Worm (Caenorhabditis elegans) whole organism, L2 larva: ENCODE results near the gene del-1.

Experiments used
- F13H6.1 ChIP-seq: sonication (generic microtip); optimal IDR thresholded peaks from 2 replicates; lab custom pipeline; 2016; ENCODE audit warnings: missing genetic modification characterization, missing compliant biosample characterization
- Y55F3AM.14 ChIP-seq: fragments of 200-800 bp; sonication (Bioruptor generic); optimal IDR thresholded peaks from 2 replicates; lab custom pipeline; 2018; ENCODE audit warnings: mild to moderate bottlenecking, missing genetic modification characterization, missing compliant biosample characterization
- ZK546.5 ChIP-seq: sonication (generic microtip); optimal IDR thresholded peaks from 2 replicates; lab custom pipeline; 2017; ENCODE audit warnings: missing biosample characterization, missing genetic modification characterization
- alr-1 ChIP-seq: fragments of 150-350 bp; optimal IDR thresholded peaks from 2 replicates; lab custom pipeline; 2014; ENCODE audit warnings: missing biosample characterization, missing genetic modification characterization
- aly-2 ChIP-seq: fragments of 150-350 bp; optimal IDR thresholded peaks from 2 replicates; lab custom pipeline; 2014; ENCODE audit warnings: missing biosample characterization, missing genetic modification characterization
- blmp-1 ChIP-seq: sonication (generic microtip); optimal IDR thresholded peaks from 2 replicates; lab custom pipeline; 2017; ENCODE audit warnings: missing genetic modification characterization, mild to moderate bottlenecking, missing compliant biosample characterization, antibody characterized with exemption, moderate library complexity; ENCODE audit not compliant: insufficient read depth
- ceh-16 ChIP-seq: fragments of 150-350 bp; optimal IDR thresholded peaks from 2 replicates; lab custom pipeline; 2014; ENCODE audit warnings: missing biosample characterization, missing genetic modification characterization
- ceh-82 ChIP-seq: fragments of 150-350 bp; optimal IDR thresholded peaks from 2 replicates; lab custom pipeline; 2014; ENCODE audit warnings: missing biosample characterization, missing genetic modification characterization
- crh-2 ChIP-seq: sonication (generic microtip); optimal IDR thresholded peaks from 2 replicates; lab custom pipeline; 2017; ENCODE audit warnings: missing biosample characterization, missing genetic modification characterization
- dmd-4 ChIP-seq: sonication (generic microtip); optimal IDR thresholded peaks from 2 replicates; lab custom pipeline; 2017; ENCODE audit warnings: missing biosample characterization, missing genetic modification characterization
- egl-27 ChIP-seq: sonication (generic microtip); optimal IDR thresholded peaks from 3 replicates; lab custom pipeline; 2017; ENCODE audit warnings: missing biosample characterization, missing genetic modification reagents, missing genetic modification characterization
- fos-1 ChIP-seq: fragments of 150-350 bp; optimal IDR thresholded peaks from 2 replicates; lab custom pipeline; 2014; ENCODE audit warnings: missing biosample characterization, missing genetic modification characterization
- gmeb-1 ChIP-seq: fragments of 150-350 bp; optimal IDR thresholded peaks from 2 replicates; lab custom pipeline; 2014; ENCODE audit warnings: missing biosample characterization, missing genetic modification characterization
- lin-11 ChIP-seq: fragments of 150-350 bp; sonication (generic microtip); optimal IDR thresholded peaks from 2 replicates; lab custom pipeline; 2014; ENCODE audit warnings: missing biosample characterization, missing genetic modification characterization, inconsistent platforms, mixed read lengths
- lin-13 ChIP-seq: fragments of 150-350 bp; optimal IDR thresholded peaks from 2 replicates; lab custom pipeline; 2014; ENCODE audit warnings: missing biosample characterization, missing genetic modification reagents, missing genetic modification characterization
- lin-39 ChIP-seq: fragments of 150-350 bp; optimal IDR thresholded peaks from 2 replicates; lab custom pipeline; 2014; ENCODE audit warnings: missing biosample characterization, missing genetic modification reagents, missing genetic modification characterization
- lsy-2 ChIP-seq, 2 experiments: fragments of 150-350 bp in 1 of 2; sonication (generic microtip) in 1 of 2; optimal IDR thresholded peaks; 2 replicates each; lab custom pipeline; 2014 to 2017; ENCODE audit warnings: missing biosample characterization in 2 of 2, missing genetic modification characterization in 2 of 2
- mbf-1 ChIP-seq: sonication (generic microtip); optimal IDR thresholded peaks from 2 replicates; lab custom pipeline; 2017; ENCODE audit warnings: missing biosample characterization, missing genetic modification characterization
- mdl-1 ChIP-seq, 2 experiments: fragments of 150-350 bp in 1 of 2; sonication (generic microtip) in 1 of 2; optimal IDR thresholded peaks; 2 replicates each; lab custom pipeline; 2017; ENCODE audit warnings: missing biosample characterization in 2 of 2, missing genetic modification characterization in 2 of 2
- nhr-12 ChIP-seq: fragments of 150-350 bp; optimal IDR thresholded peaks from 2 replicates; lab custom pipeline; 2014; ENCODE audit warnings: missing biosample characterization, missing genetic modification characterization
- nhr-129 ChIP-seq: fragments of 150-350 bp; optimal IDR thresholded peaks from 2 replicates; lab custom pipeline; 2014; ENCODE audit warnings: missing biosample characterization, missing genetic modification characterization
- nhr-21 ChIP-seq: fragments of 150-350 bp; optimal IDR thresholded peaks from 2 replicates; lab custom pipeline; 2014; ENCODE audit warnings: missing biosample characterization, missing genetic modification characterization
- nhr-23 ChIP-seq: fragments of 150-350 bp; optimal IDR thresholded peaks from 2 replicates; lab custom pipeline; 2014; ENCODE audit warnings: missing biosample characterization, missing genetic modification reagents, missing genetic modification characterization
- nhr-25 ChIP-seq: fragments of 150-350 bp; sonication (generic microtip); optimal IDR thresholded peaks from 3 replicates; lab custom pipeline; 2014; ENCODE audit warnings: missing biosample characterization, missing genetic modification characterization
- nhr-6 ChIP-seq: fragments of 150-350 bp; optimal IDR thresholded peaks from 2 replicates; lab custom pipeline; 2014; ENCODE audit warnings: missing biosample characterization, missing genetic modification characterization
- nhr-77 ChIP-seq: fragments of 150-350 bp; optimal IDR thresholded peaks from 2 replicates; lab custom pipeline; 2014; ENCODE audit warnings: missing biosample characterization, missing genetic modification characterization
- peb-1 ChIP-seq: fragments of 150-350 bp; optimal IDR thresholded peaks from 2 replicates; lab custom pipeline; 2014; ENCODE audit warnings: missing biosample characterization, missing genetic modification characterization
- skn-1 ChIP-seq: sonication (generic microtip); optimal IDR thresholded peaks from 2 replicates; lab custom pipeline; 2017; ENCODE audit warnings: missing biosample characterization, missing genetic modification characterization
- sma-3 ChIP-seq: sonication (generic microtip); optimal IDR thresholded peaks from 2 replicates; lab custom pipeline; 2016; ENCODE audit warnings: missing genetic modification reagents, missing genetic modification characterization, missing compliant biosample characterization
- sma-9 ChIP-seq, 2 experiments: fragments of 150-350 bp in 1 of 2; sonication (generic microtip) in 1 of 2; optimal IDR thresholded peaks; 2 replicates each; lab custom pipeline; 2014 to 2016; ENCODE audit warnings: missing genetic modification characterization in 2 of 2, mild to moderate bottlenecking in 1 of 2, missing biosample characterization in 1 of 2, missing compliant biosample characterization in 1 of 2, missing genetic modification reagents in 1 of 2, moderate library complexity in 1 of 2
- snpc-4 ChIP-seq: fragments of 150-350 bp; optimal IDR thresholded peaks from 2 replicates; lab custom pipeline; 2014; ENCODE audit warnings: missing biosample characterization, missing genetic modification characterization
- unc-39 ChIP-seq: fragments of 150-350 bp; optimal IDR thresholded peaks from 2 replicates; lab custom pipeline; 2014; ENCODE audit warnings: missing biosample characterization, missing genetic modification characterization
- unc-55 ChIP-seq: fragments of 150-350 bp; sonication (generic microtip); optimal IDR thresholded peaks from 3 replicates; lab custom pipeline; 2014; ENCODE audit warnings: missing biosample characterization, missing genetic modification reagents, missing genetic modification characterization
- unc-62 ChIP-seq: fragments of 150-350 bp; optimal IDR thresholded peaks from 2 replicates; lab custom pipeline; 2014; ENCODE audit warnings: missing biosample characterization, missing genetic modification reagents, missing genetic modification characterization
- ztf-1 ChIP-seq: fragments of 200-800 bp; sonication (Bioruptor generic); conservative IDR thresholded peaks from 2 replicates; pipeline ENCODE4 v1.3.6; 2022; ENCODE audit warnings: missing genetic modification characterization, missing compliant biosample characterization
- ztf-11 ChIP-seq: sonication (generic microtip); optimal IDR thresholded peaks from 2 replicates; lab custom pipeline; 2017; ENCODE audit warnings: missing biosample characterization, missing genetic modification characterization
- ztf-4 ChIP-seq: fragments of 150-350 bp; optimal IDR thresholded peaks from 2 replicates; lab custom pipeline; 2014; ENCODE audit warnings: missing biosample characterization, missing genetic modification characterization

The del-1 gene

DNA sequence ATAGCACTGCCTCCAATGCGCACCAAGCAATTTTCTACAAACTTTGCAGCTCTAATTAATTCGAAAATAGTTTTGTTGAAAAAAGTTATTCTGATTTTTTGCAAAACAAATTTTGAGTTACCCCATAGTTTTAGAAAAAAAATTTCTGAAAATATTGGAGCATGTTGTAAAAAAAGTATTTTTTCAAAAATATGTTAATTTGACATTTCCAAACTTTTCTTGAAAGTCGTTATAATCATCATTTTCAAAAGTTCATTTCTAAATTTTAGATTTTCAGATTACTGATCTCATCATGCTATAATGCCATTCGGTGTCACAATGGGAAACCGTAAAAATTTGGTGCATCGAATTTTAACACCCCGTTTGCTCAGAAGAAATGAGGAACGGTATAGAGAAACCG lies at the start of gene del-1:
del-1 (plus strand) TSS at position 301 of the 400 bp plus-strand sequence.
- TF ChIP-seq ztf-4 (tag; lab: Kevin White, UChicago) (no peak), mbf-1 (tag; lab: Kevin White, UChicago) (no peak), Y55F3AM.14 (GFP tag; lab: Kevin White, UChicago) (no peak), dmd-4 (tag; lab: Kevin White, UChicago) (no peak), ZK546.5 (no peak), lin-39 (tag; lab: Kevin White, UChicago) (no peak), F13H6.1 (no peak), mdl-1 (tag; optimal IDR thresholded peaks at IDR 0.05; lab: Kevin White, UChicago) (no peak), peb-1 (tag; lab: Kevin White, UChicago) (no peak), sma-9 (GFP tag; optimal IDR thresholded peaks at IDR 0.05; lab: Kevin White, UChicago) (no peak), sma-9 (tag; optimal IDR thresholded peaks at IDR 0.05; lab: Kevin White, UChicago) (no peak), blmp-1 (tag; lab: Kevin White, UChicago) (no peak)

DNA sequence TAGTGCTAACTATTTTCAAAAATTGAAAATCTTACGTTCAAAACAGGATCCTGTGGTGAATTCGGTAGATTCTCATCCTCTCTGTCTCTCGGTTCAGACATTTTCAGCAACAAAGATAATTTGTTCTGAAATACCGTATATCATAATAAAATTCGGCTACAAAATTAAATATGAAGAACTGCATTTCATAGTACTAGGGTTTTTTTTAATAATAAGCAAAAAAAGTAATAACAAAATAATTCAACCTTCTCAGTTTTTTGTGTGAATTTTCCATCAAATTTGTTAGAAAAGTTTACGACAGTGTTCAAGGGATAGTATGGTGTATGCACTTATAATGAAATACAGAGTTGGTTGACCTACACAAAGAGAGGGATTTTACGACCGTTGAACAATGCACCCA lies 44.7 kb upstream of the del-1 start, which contains the start of gene K06G5.3:
K06G5.3 (minus strand) TSS at position 101 of the 400 bp plus-strand sequence.
- TF ChIP-seq unc-55 (GFP tag; lab: Kevin White, UChicago) (no peak), ceh-16 (tag; lab: Kevin White, UChicago) (no peak), snpc-4 (tag; lab: Kevin White, UChicago) (no peak), ztf-4 (tag; lab: Kevin White, UChicago) (no peak), unc-39 (tag; lab: Kevin White, UChicago) (no peak)

DNA sequence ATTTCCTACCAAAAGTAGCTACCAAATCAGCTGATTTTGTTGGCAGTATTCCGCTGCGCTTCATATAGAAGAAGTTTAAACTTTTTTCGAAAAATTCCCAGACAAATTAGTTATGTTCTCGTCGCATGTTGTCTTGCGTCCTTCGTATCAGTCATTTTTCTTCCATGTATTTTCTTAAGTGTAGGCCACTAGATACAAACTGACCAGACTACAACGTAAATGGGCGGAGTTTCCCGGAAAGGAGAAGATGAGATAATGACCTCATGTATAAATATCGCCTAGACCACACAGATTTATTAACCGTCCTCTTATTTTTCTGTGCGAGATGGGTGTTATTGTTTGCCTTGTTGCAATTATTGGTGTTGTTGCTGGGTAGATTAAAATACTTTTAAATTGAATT lies 42.6 kb upstream of the del-1 start, which contains the start of gene cyp-13B2:
cyp-13B2 (plus strand) TSS at position 301 of the 400 bp plus-strand sequence.
- TF ChIP-seq Y55F3AM.14 (GFP tag; lab: Kevin White, UChicago) (no peak), nhr-77 (tag; lab: Kevin White, UChicago) (no peak), aly-2 (tag; lab: Kevin White, UChicago) (no peak), sma-9 (GFP tag; optimal IDR thresholded peaks at IDR 0.05; lab: Kevin White, UChicago) (no peak), sma-9 (tag; optimal IDR thresholded peaks at IDR 0.05; lab: Kevin White, UChicago) (no peak), nhr-6 (no peak), sma-3 (GFP tag; lab: Kevin White, UChicago) (no peak), mdl-1 (tag; optimal IDR thresholded peaks at IDR 0.05; lab: Kevin White, UChicago) (no peak), lsy-2 (tag; optimal IDR thresholded peaks at IDR 0.05; lab: Kevin White, UChicago) (no peak), peb-1 (tag; lab: Kevin White, UChicago) (no peak), lin-11 (tag; lab: Kevin White, UChicago) (no peak), skn-1 (tag; lab: Kevin White, UChicago) (no peak), lin-39 (tag; lab: Kevin White, UChicago) (no peak), ztf-1 (GFP tag; lab: Robert Waterston, UW) (no peak), ztf-4 (tag; lab: Kevin White, UChicago) (no peak), nhr-25 (tag; lab: Kevin White, UChicago) (no peak), nhr-12 (tag; lab: Kevin White, UChicago) (no peak), ZK546.5 (no peak), snpc-4 (tag; lab: Kevin White, UChicago) (no peak), nhr-23 (tag; lab: Kevin White, UChicago) (no peak)

DNA sequence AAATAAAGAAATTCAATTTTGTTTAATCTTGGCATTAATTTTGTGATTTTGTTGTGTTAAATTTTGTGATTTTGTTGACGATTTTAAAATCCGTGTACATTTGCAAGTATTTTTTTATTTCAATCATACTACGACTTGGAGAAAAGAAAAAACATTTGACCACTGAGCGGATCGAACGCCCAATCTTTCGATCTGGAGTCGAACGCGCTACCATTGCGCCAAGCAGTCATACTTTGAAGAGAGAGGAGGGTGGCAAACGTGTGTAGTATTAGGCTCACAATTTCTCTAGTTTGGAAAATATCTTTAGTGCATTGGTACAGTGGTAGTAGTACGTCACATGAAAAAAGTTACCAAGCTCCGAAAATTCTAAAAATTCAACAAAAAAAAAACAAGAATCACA lies 39.1 kb upstream of the del-1 start:
- no peak for TF ChIP-seq gmeb-1 (tag; lab: Kevin White, UChicago)
- TF ChIP-seq nhr-21 (tag; lab: Kevin White, UChicago), result peak; percentile 20
- TF ChIP-seq nhr-25 (tag; lab: Kevin White, UChicago), result no peak
- no peak for TF ChIP-seq fos-1
- peak; percentile 38 for TF ChIP-seq sma-9 (GFP tag; optimal IDR thresholded peaks at IDR 0.05; lab: Kevin White, UChicago)
- TF ChIP-seq sma-9 (tag; optimal IDR thresholded peaks at IDR 0.05; lab: Kevin White, UChicago), result no peak
- TF ChIP-seq sma-3 (GFP tag; lab: Kevin White, UChicago), result peak; percentile 8
- TF ChIP-seq alr-1 (tag; lab: Kevin White, UChicago), result no peak
- no peak for TF ChIP-seq unc-62 (GFP tag; lab: Kevin White, UChicago)
- TF ChIP-seq snpc-4 (tag; lab: Kevin White, UChicago), result no peak
- no peak for TF ChIP-seq lin-11 (tag; lab: Kevin White, UChicago)
- TF ChIP-seq mdl-1 (tag; optimal IDR thresholded peaks at IDR 0.05; lab: Kevin White, UChicago), result no peak
- TF ChIP-seq crh-2 (tag; lab: Kevin White, UChicago), result peak; percentile 15
- peak; percentile 21 for TF ChIP-seq nhr-129 (tag; lab: Kevin White, UChicago)
- no peak for TF ChIP-seq ceh-82 (tag; lab: Kevin White, UChicago)
- no peak for TF ChIP-seq lin-13 (GFP tag; lab: Kevin White, UChicago)
- no peak for TF ChIP-seq ztf-11 (tag; lab: Kevin White, UChicago)
- no peak for TF ChIP-seq lin-39 (tag; lab: Kevin White, UChicago)
- TF ChIP-seq egl-27 (tag; lab: Kevin White, UChicago), result peak; percentile 2
